Worm (Caenorhabditis elegans) whole organism, L3 larva: Measurements from ENCODE around the gene srh-73.

Source experiments
- ZK546.5 ChIP-seq: sonication (generic microtip); optimal IDR thresholded peaks from 2 replicates; lab custom pipeline; 2017; ENCODE audit warnings: missing biosample characterization, missing genetic modification characterization
- ama-1 ChIP-seq: fragments of 150-350 bp; optimal IDR thresholded peaks from 2 replicates; lab custom pipeline; 2018
- ceh-82 ChIP-seq: fragments of 150-350 bp; optimal IDR thresholded peaks from 2 replicates; lab custom pipeline; 2014; ENCODE audit warnings: missing biosample characterization, missing genetic modification characterization
- egl-27 ChIP-seq: sonication (generic microtip); optimal IDR thresholded peaks from 4 replicates; lab custom pipeline; 2017; ENCODE audit warnings: missing biosample characterization, missing genetic modification reagents, missing genetic modification characterization
- elt-1 ChIP-seq: fragments of 150-350 bp; optimal IDR thresholded peaks from 2 replicates; lab custom pipeline; 2014; ENCODE audit warnings: missing biosample characterization, missing genetic modification characterization
- fos-1 ChIP-seq: fragments of 150-350 bp; optimal IDR thresholded peaks from 2 replicates; lab custom pipeline; 2014; ENCODE audit warnings: missing biosample characterization, missing genetic modification characterization
- mdl-1 ChIP-seq: fragments of 150-350 bp; optimal IDR thresholded peaks from 2 replicates; lab custom pipeline; 2014; ENCODE audit warnings: missing biosample characterization, missing genetic modification characterization
- nhr-237 ChIP-seq: fragments of 150-350 bp; optimal IDR thresholded peaks from 2 replicates; lab custom pipeline; 2014; ENCODE audit warnings: missing biosample characterization, missing genetic modification characterization
- snpc-4 ChIP-seq: fragments of 150-350 bp; optimal IDR thresholded peaks from 2 replicates; lab custom pipeline; 2014; ENCODE audit warnings: missing biosample characterization, missing genetic modification characterization

- TF ChIP-seq ama-1 (lab: Kevin White, UChicago) (no peak), ceh-82 (no peak), egl-27 (tag; lab: Kevin White, UChicago) (no peak), elt-1 (no peak), fos-1 (tag; lab: Kevin White, UChicago) (no peak), mdl-1 (tag; lab: Kevin White, UChicago) (no peak), nhr-237 (tag; lab: Kevin White, UChicago) (no peak), snpc-4 (no peak), ZK546.5 (no peak)
These were observed 49.7 kb upstream of the srh-73 start, which contains the start of gene F15A4.2 for ce11 chrII:12462244-12462643.
